Worm (Caenorhabditis elegans) whole organism, L3 larva: ENCODE measurements around the gene T02C5.1.
A peak's percentile ranks its signal among the peaks of the same experiment; 100 is the strongest.

Experiments
- ZK546.5 ChIP-seq: sonication (generic microtip); optimal IDR thresholded peaks from 2 replicates; lab custom pipeline; 2017; ENCODE audit warnings: missing biosample characterization, missing genetic modification characterization
- aly-2 ChIP-seq: fragments of 150-350 bp; optimal IDR thresholded peaks from 2 replicates; lab custom pipeline; 2014; ENCODE audit warnings: missing biosample characterization, missing genetic modification characterization
- ama-1 ChIP-seq: fragments of 150-350 bp; optimal IDR thresholded peaks from 2 replicates; lab custom pipeline; 2018
- ceh-16 ChIP-seq: sonication (generic microtip); optimal IDR thresholded peaks from 2 replicates; lab custom pipeline; 2017; ENCODE audit warnings: missing biosample characterization, missing genetic modification characterization
- ceh-28 ChIP-seq: fragments of 150-350 bp; optimal IDR thresholded peaks from 2 replicates; lab custom pipeline; 2014; ENCODE audit warnings: missing biosample characterization, missing genetic modification reagents, missing genetic modification characterization
- ceh-82 ChIP-seq: fragments of 150-350 bp; optimal IDR thresholded peaks from 2 replicates; lab custom pipeline; 2014; ENCODE audit warnings: missing biosample characterization, missing genetic modification characterization
- ceh-9 ChIP-seq: sonication (generic microtip); optimal IDR thresholded peaks from 2 replicates; lab custom pipeline; 2018; ENCODE audit warnings: missing biosample characterization, missing genetic modification characterization
- daf-12 ChIP-seq: fragments of 150-350 bp; optimal IDR thresholded peaks from 2 replicates; lab custom pipeline; 2014; ENCODE audit warnings: missing biosample characterization, missing genetic modification reagents, missing genetic modification characterization
- egl-5 ChIP-seq: fragments of 150-350 bp; optimal IDR thresholded peaks from 2 replicates; lab custom pipeline; 2017; ENCODE audit warnings: missing biosample characterization, missing genetic modification reagents, missing genetic modification characterization, inconsistent platforms
- elt-1 ChIP-seq: fragments of 150-350 bp; optimal IDR thresholded peaks from 2 replicates; lab custom pipeline; 2014; ENCODE audit warnings: missing biosample characterization, missing genetic modification characterization
- elt-2 ChIP-seq: sonication (generic microtip); optimal IDR thresholded peaks from 2 replicates; lab custom pipeline; 2016; ENCODE audit warnings: missing genetic modification reagents, mild to moderate bottlenecking, missing genetic modification characterization, missing compliant biosample characterization
- elt-3 ChIP-seq, 3 experiments: fragments of 150-350 bp in 1 of 3; sonication (generic microtip) in 2 of 3; optimal IDR thresholded peaks; 2 replicates in 2 of 3; 4 replicates in 1 of 3; lab custom pipeline; 2014 to 2017; ENCODE audit warnings: missing biosample characterization in 3 of 3, missing genetic modification characterization in 3 of 3
- fkh-2 ChIP-seq: fragments of 150-350 bp; optimal IDR thresholded peaks from 2 replicates; lab custom pipeline; 2014; ENCODE audit warnings: missing biosample characterization, missing genetic modification reagents, missing genetic modification characterization
- fos-1 ChIP-seq: fragments of 150-350 bp; optimal IDR thresholded peaks from 2 replicates; lab custom pipeline; 2014; ENCODE audit warnings: missing biosample characterization, missing genetic modification characterization
- hmg-11 ChIP-seq: sonication (generic microtip); optimal IDR thresholded peaks from 2 replicates; lab custom pipeline; 2016; ENCODE audit warnings: missing genetic modification characterization, missing compliant biosample characterization
- lin-15B ChIP-seq: fragments of 150-350 bp; optimal IDR thresholded peaks from 2 replicates; lab custom pipeline; 2014; ENCODE audit warnings: missing biosample characterization, missing genetic modification characterization
- lsy-12 ChIP-seq: sonication (generic microtip); optimal IDR thresholded peaks from 2 replicates; lab custom pipeline; 2016; ENCODE audit warnings: mild to moderate bottlenecking, missing genetic modification characterization, missing compliant biosample characterization
- mml-1 ChIP-seq: fragments of 150-350 bp; sonication (generic microtip); optimal IDR thresholded peaks from 3 replicates; lab custom pipeline; 2014; ENCODE audit warnings: missing biosample characterization, missing genetic modification characterization
- nfya-1 ChIP-seq: sonication (generic microtip); optimal IDR thresholded peaks from 2 replicates; lab custom pipeline; 2017; ENCODE audit warnings: missing genetic modification characterization, mild to moderate bottlenecking, missing compliant biosample characterization, antibody characterized with exemption, moderate library complexity; ENCODE audit not compliant: insufficient read depth
- nhr-11 ChIP-seq: fragments of 150-350 bp; optimal IDR thresholded peaks from 2 replicates; lab custom pipeline; 2014; ENCODE audit warnings: missing biosample characterization, missing genetic modification characterization
- nhr-12 ChIP-seq: fragments of 150-350 bp; optimal IDR thresholded peaks from 2 replicates; lab custom pipeline; 2014; ENCODE audit warnings: missing biosample characterization, missing genetic modification characterization
- nhr-23 ChIP-seq: fragments of 150-350 bp; optimal IDR thresholded peaks from 2 replicates; lab custom pipeline; 2014; ENCODE audit warnings: missing biosample characterization, missing genetic modification reagents, missing genetic modification characterization
- nhr-25 ChIP-seq: sonication (generic microtip); optimal IDR thresholded peaks from 2 replicates; lab custom pipeline; 2017; ENCODE audit warnings: missing biosample characterization, missing genetic modification characterization
- nhr-43 ChIP-seq: sonication (generic microtip); optimal IDR thresholded peaks from 2 replicates; lab custom pipeline; 2016; ENCODE audit warnings: mild to moderate bottlenecking, missing genetic modification characterization, missing compliant biosample characterization; ENCODE audit not compliant: poor library complexity, severe bottlenecking
- nhr-76 ChIP-seq: fragments of 150-350 bp; sonication (generic microtip); optimal IDR thresholded peaks from 5 replicates; lab custom pipeline; 2014; ENCODE audit warnings: missing biosample characterization, missing genetic modification characterization
- pha-4 ChIP-seq: fragments of 150-350 bp; optimal IDR thresholded peaks from 2 replicates; lab custom pipeline; 2014; ENCODE audit warnings: missing biosample characterization, missing genetic modification reagents, missing genetic modification characterization
- pqm-1 ChIP-seq: fragments of 150-350 bp; optimal IDR thresholded peaks from 2 replicates; lab custom pipeline; 2017; ENCODE audit warnings: missing biosample characterization, missing genetic modification characterization, inconsistent platforms
- sea-2 ChIP-seq: fragments of 150-350 bp; sonication (generic microtip); optimal IDR thresholded peaks from 4 replicates; lab custom pipeline; 2014; ENCODE audit warnings: missing biosample characterization, missing genetic modification reagents, missing genetic modification characterization
- skn-1 ChIP-seq: fragments of 150-350 bp; optimal IDR thresholded peaks from 2 replicates; lab custom pipeline; 2014; ENCODE audit warnings: missing biosample characterization, missing genetic modification characterization
- snpc-4 ChIP-seq: fragments of 150-350 bp; optimal IDR thresholded peaks from 2 replicates; lab custom pipeline; 2014; ENCODE audit warnings: missing biosample characterization, missing genetic modification characterization
- tbx-2 ChIP-seq: sonication (generic microtip); optimal IDR thresholded peaks from 2 replicates; lab custom pipeline; 2016; ENCODE audit warnings: mild to moderate bottlenecking, missing genetic modification characterization, missing compliant biosample characterization
- unc-39 ChIP-seq: sonication (generic microtip); optimal IDR thresholded peaks from 4 replicates; lab custom pipeline; 2017; ENCODE audit warnings: missing biosample characterization, missing genetic modification characterization
- unc-62 ChIP-seq: fragments of 150-350 bp; sonication (generic microtip); optimal IDR thresholded peaks from 4 replicates; lab custom pipeline; 2014; ENCODE audit warnings: missing biosample characterization, missing genetic modification reagents, missing genetic modification characterization
- zag-1 ChIP-seq: fragments of 150-350 bp; optimal IDR thresholded peaks from 2 replicates; lab custom pipeline; 2014; ENCODE audit warnings: missing biosample characterization, missing genetic modification characterization
- ztf-4 ChIP-seq: fragments of 150-350 bp; optimal IDR thresholded peaks from 2 replicates; lab custom pipeline; 2014; ENCODE audit warnings: missing biosample characterization, missing genetic modification characterization

Gene T02C5.1

ce11 chrX:2700649-2701048 is 5.9 kb downstream of the T02C5.1 start:
- no peak for TF ChIP-seq fos-1 (tag; lab: Kevin White, UChicago)
- TF ChIP-seq egl-5: peak; percentile 14

ce11 chrX:2703887-2704286 is 9.2 kb downstream of the T02C5.1 start:
- TF ChIP-seq ceh-16 (peak; percentile 74), elt-2 (tag; lab: Kevin White, UChicago) (peak; percentile 9), nhr-25 (tag; lab: Kevin White, UChicago) (peak; percentile 75), elt-1 (peak; percentile 93), nhr-11 (tag; lab: Kevin White, UChicago) (no peak), nhr-23 (tag; lab: Kevin White, UChicago) (peak; percentile 47)

- TF ChIP-seq unc-62 (no peak), nhr-25 (tag; lab: Kevin White, UChicago) (peak; percentile 83), ceh-82 (no peak), unc-39 (tag; lab: Kevin White, UChicago) (no peak), hmg-11 (tag; lab: Kevin White, UChicago) (no peak), elt-3 (tag; optimal IDR thresholded peaks at IDR 0.05; lab: Kevin White, UChicago) (no peak), ceh-28 (no peak)
Measured at ce11 chrX:2704768-2705486, 10.2 kb downstream of the T02C5.1 start.

ce11 chrX:2705809-2706378 is 11.2 kb downstream of the T02C5.1 start, which contains the start of gene igcm-3:
Gene igcm-3, minus strand, starts transcription at chrX:2705859.
- TF ChIP-seq nhr-11 (tag; lab: Kevin White, UChicago) (no peak), mml-1 (no peak), nhr-43 (tag; lab: Kevin White, UChicago) (no peak), nhr-25 (tag; lab: Kevin White, UChicago) (no peak)

- TF ChIP-seq nhr-76 (tag; lab: Kevin White, UChicago) (no peak), ceh-16 (no peak), ZK546.5 (tag; lab: Kevin White, UChicago) (no peak), nfya-1 (tag; lab: Kevin White, UChicago) (no peak), hmg-11 (tag; lab: Kevin White, UChicago) (no peak), pqm-1 (tag; lab: Kevin White, UChicago) (no peak), egl-5 (no peak), ceh-9 (tag; lab: Kevin White, UChicago) (no peak)
- TF ChIP-seq, all 47 proteins: peak for 0
Measured at ce11 chrX:2707480-2708015, 12.8 kb downstream of the T02C5.1 start.

ce11 chrX:2709183-2709582 is 14.5 kb downstream of the T02C5.1 start:
- TF ChIP-seq daf-12: no peak
- peak; percentile 40 for TF ChIP-seq elt-1
- TF ChIP-seq nhr-23 (tag; lab: Kevin White, UChicago): peak; percentile 4
- TF ChIP-seq aly-2: no peak
- no peak for TF ChIP-seq snpc-4 (tag; lab: Kevin White, UChicago)
- peak; percentile 32 for TF ChIP-seq nhr-25 (tag; lab: Kevin White, UChicago)

ce11 chrX:2712984-2713383 is 18.3 kb downstream of the T02C5.1 start:
- TF ChIP-seq fkh-2 (tag; lab: Kevin White, UChicago) (no peak), ztf-4 (tag; lab: Kevin White, UChicago) (no peak), unc-39 (tag; lab: Kevin White, UChicago) (no peak), unc-62 (no peak), skn-1 (tag; lab: Kevin White, UChicago) (no peak), sea-2 (GFP tag; lab: Kevin White, UChicago) (no peak), ceh-9 (tag; lab: Kevin White, UChicago) (no peak), nhr-12 (tag; lab: Kevin White, UChicago) (no peak), lin-15B (tag; lab: Kevin White, UChicago) (no peak), elt-1 (peak; percentile 84), pqm-1 (tag; lab: Kevin White, UChicago) (no peak), nhr-25 (tag; lab: Kevin White, UChicago) (peak; percentile 42), mml-1 (no peak), zag-1 (no peak), ama-1 (lab: Kevin White, UChicago) (no peak), hmg-11 (tag; lab: Kevin White, UChicago) (no peak), ZK546.5 (tag; lab: Kevin White, UChicago) (no peak), aly-2 (no peak), lsy-12 (tag; lab: Kevin White, UChicago) (no peak), nhr-23 (tag; lab: Kevin White, UChicago) (peak; percentile 68), tbx-2 (tag; lab: Kevin White, UChicago) (no peak), fos-1 (tag; lab: Kevin White, UChicago) (no peak), ceh-82 (no peak), pha-4 (tag; lab: Kevin White, UChicago) (no peak)
